Worm (Caenorhabditis elegans) whole organism, early embryonic: Measurements from ENCODE around the gene fbxb-79.
"Not testable (repeated sequence)": the region's sequence is repeated elsewhere in the genome, so short reads cannot be mapped to it uniquely, and the experiment has no call there.

Source experiments
- B0310.2 ChIP-seq: sonication (generic microtip); optimal IDR thresholded peaks from 2 replicates; lab custom pipeline; 2016; ENCODE audit warnings: mild to moderate bottlenecking, missing genetic modification characterization, missing compliant biosample characterization
- F13C5.2 ChIP-seq: sonication (generic microtip); optimal IDR thresholded peaks from 2 replicates; lab custom pipeline; 2017; ENCODE audit warnings: mild to moderate bottlenecking, missing genetic modification characterization, inconsistent platforms, missing compliant biosample characterization
- aly-1 ChIP-seq: sonication (generic microtip); optimal IDR thresholded peaks from 2 replicates; lab custom pipeline; 2016; ENCODE audit warnings: missing genetic modification characterization, missing compliant biosample characterization
- ama-1 ChIP-seq: fragments of 150-350 bp; optimal IDR thresholded peaks from 2 replicates; lab custom pipeline; 2014
- ceh-13 ChIP-seq: fragments of 200-800 bp; sonication (Bioruptor generic); optimal IDR thresholded peaks from 2 replicates; lab custom pipeline; 2018; ENCODE audit warnings: mild to moderate bottlenecking, missing genetic modification characterization, missing compliant biosample characterization
- ceh-36 ChIP-seq: sonication (generic microtip); optimal IDR thresholded peaks from 2 replicates; lab custom pipeline; 2016; ENCODE audit warnings: missing genetic modification characterization, inconsistent platforms, missing compliant biosample characterization
- ets-7 ChIP-seq: sonication (generic microtip); optimal IDR thresholded peaks from 2 replicates; lab custom pipeline; 2016; ENCODE audit warnings: missing genotype, missing genetic modification characterization, missing compliant biosample characterization
- flt-1 ChIP-seq: fragments of 200-800 bp; sonication (Bioruptor generic); IDR thresholded peaks from 2 replicates; pipeline ENCODE4 v1.3.6; 2022; ENCODE audit warnings: missing genetic modification characterization, missing compliant biosample characterization
- hmbx-1 ChIP-seq: sonication (generic microtip); optimal IDR thresholded peaks from 2 replicates; lab custom pipeline; 2016; ENCODE audit warnings: mild to moderate bottlenecking, missing genetic modification characterization, missing compliant biosample characterization
- hmg-4 ChIP-seq: fragments of 200-800 bp; sonication (Bioruptor generic); optimal IDR thresholded peaks from 2 replicates; lab custom pipeline; 2018; ENCODE audit warnings: mild to moderate bottlenecking, missing genetic modification characterization, missing compliant biosample characterization
- hnd-1 ChIP-seq: sonication (generic microtip); optimal IDR thresholded peaks from 2 replicates; lab custom pipeline; 2016; ENCODE audit warnings: missing genetic modification characterization, missing compliant biosample characterization
- pes-1 ChIP-seq: fragments of 200-800 bp; sonication (Bioruptor generic); IDR thresholded peaks from 2 replicates; pipeline ENCODE4 v1.3.6; 2022; ENCODE audit warnings: missing genetic modification reagents, missing genetic modification characterization, missing compliant biosample characterization
- scrt-1 ChIP-seq: fragments of 200-800 bp; sonication (Bioruptor generic); IDR thresholded peaks from 2 replicates; pipeline ENCODE4 v1.3.6; 2022; ENCODE audit warnings: missing genetic modification characterization, missing compliant biosample characterization
- sea-1 ChIP-seq: fragments of 200-800 bp; sonication (Bioruptor generic); conservative IDR thresholded peaks from 2 replicates; pipeline ENCODE4 v1.3.6; 2022; ENCODE audit warnings: missing genetic modification characterization, missing compliant biosample characterization
- tbx-11 ChIP-seq: fragments of 200-800 bp; sonication (Bioruptor generic); IDR thresholded peaks from 2 replicates; pipeline ENCODE4 v1.3.6; 2022; ENCODE audit warnings: missing genetic modification characterization, missing compliant biosample characterization
- tbx-37 ChIP-seq: fragments of 200-800 bp; sonication (Bioruptor generic); conservative IDR thresholded peaks from 2 replicates; pipeline ENCODE4 v1.3.6; 2022; ENCODE audit warnings: missing genetic modification reagents, missing genetic modification characterization, missing compliant biosample characterization
- tra-4 ChIP-seq: sonication (generic microtip); optimal IDR thresholded peaks from 2 replicates; lab custom pipeline; 2017; ENCODE audit warnings: missing genetic modification characterization, missing compliant biosample characterization

fbxb-79 gene

ce11 chrIV:11164831-11165230 is 24.5 kb downstream of the fbxb-79 start, which contains the start of gene C08F8.6:
Gene C08F8.6, minus strand, starts transcription at chrIV:11164931.
- TF ChIP-seq ceh-13 (GFP tag; lab: Kevin White, UChicago) (no peak), hnd-1 (tag; lab: Kevin White, UChicago) (no peak), pes-1 (GFP tag; lab: Robert Waterston, UW) (no peak), hmg-4 (GFP tag; lab: Kevin White, UChicago) (no peak), aly-1 (tag; lab: Kevin White, UChicago) (no peak), scrt-1 (GFP tag; lab: Robert Waterston, UW) (no peak), ets-7 (tag; lab: Kevin White, UChicago) (no peak), ceh-36 (tag; lab: Kevin White, UChicago) (no peak), sea-1 (GFP tag; lab: Robert Waterston, UW) (no peak), flt-1 (no peak), hmbx-1 (no peak), ama-1 (no peak)

DNA sequence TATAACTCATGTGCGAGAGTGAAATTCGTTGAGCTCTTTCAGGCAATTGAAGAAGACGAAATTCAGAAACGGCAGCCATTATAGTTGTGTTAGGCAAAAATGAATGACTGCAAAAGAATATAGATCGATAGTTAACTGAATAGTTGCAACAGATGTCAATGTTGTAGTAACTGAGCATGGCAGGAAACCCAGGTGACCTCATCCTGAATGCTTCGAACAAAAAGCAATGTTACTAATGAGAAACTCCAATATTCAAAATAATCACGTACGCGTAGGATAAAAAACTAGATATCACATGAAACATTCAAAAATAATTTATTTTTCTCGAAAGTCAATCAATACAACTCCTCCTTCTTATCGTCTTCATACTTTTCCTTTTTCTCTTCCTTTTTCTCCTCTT is 26.9 kb downstream of the fbxb-79 start, which contains the start of gene fbxb-9:
Gene fbxb-9 (minus strand): TSS at position 101 of the 400 bp plus-strand sequence.
- no peak for TF ChIP-seq tbx-37 (GFP tag; lab: Robert Waterston, UW)
- TF ChIP-seq flt-1: no peak
- no peak for TF ChIP-seq hmg-4 (GFP tag; lab: Kevin White, UChicago)
- TF ChIP-seq hmbx-1: no peak
- TF ChIP-seq tbx-11 (GFP tag; lab: Robert Waterston, UW): no peak
- no peak for TF ChIP-seq scrt-1 (GFP tag; lab: Robert Waterston, UW)
- TF ChIP-seq sea-1 (GFP tag; lab: Robert Waterston, UW): no peak
- TF ChIP-seq aly-1 (tag; lab: Kevin White, UChicago): no peak
- no peak for TF ChIP-seq tra-4
- TF ChIP-seq hnd-1 (tag; lab: Kevin White, UChicago): no peak

- TF ChIP-seq ceh-13 (GFP tag; lab: Kevin White, UChicago) (no peak), hnd-1 (tag; lab: Kevin White, UChicago) (no peak), aly-1 (tag; lab: Kevin White, UChicago) (no peak), tbx-37 (GFP tag; lab: Robert Waterston, UW) (no peak), flt-1 (no peak), hmg-4 (GFP tag; lab: Kevin White, UChicago) (no peak), hmbx-1 (no peak), B0310.2 (no peak), ceh-36 (tag; lab: Kevin White, UChicago) (no peak), pes-1 (GFP tag; lab: Robert Waterston, UW) (no peak), tra-4 (no peak), F13C5.2 (tag; lab: Kevin White, UChicago) (no peak), scrt-1 (GFP tag; lab: Robert Waterston, UW) (no peak), sea-1 (GFP tag; lab: Robert Waterston, UW) (no peak), ets-7 (tag; lab: Kevin White, UChicago) (no peak), ama-1 (no peak), tbx-11 (GFP tag; lab: Robert Waterston, UW) (no peak)
These were observed 28.6 kb downstream of the fbxb-79 start, which contains the start of gene C08F8.15 for ce11 chrIV:11160707-11161106. Gene C08F8.15, minus strand, starts transcription at chrIV:11160807.

- TF ChIP-seq flt-1 (no peak), ets-7 (tag; lab: Kevin White, UChicago) (no peak)
These were observed 29.4 kb downstream of the fbxb-79 start, which contains the start of gene mboa-4 for ce11 chrIV:11159886-11160285. Gene mboa-4, minus strand, starts transcription at chrIV:11159986.

DNA sequence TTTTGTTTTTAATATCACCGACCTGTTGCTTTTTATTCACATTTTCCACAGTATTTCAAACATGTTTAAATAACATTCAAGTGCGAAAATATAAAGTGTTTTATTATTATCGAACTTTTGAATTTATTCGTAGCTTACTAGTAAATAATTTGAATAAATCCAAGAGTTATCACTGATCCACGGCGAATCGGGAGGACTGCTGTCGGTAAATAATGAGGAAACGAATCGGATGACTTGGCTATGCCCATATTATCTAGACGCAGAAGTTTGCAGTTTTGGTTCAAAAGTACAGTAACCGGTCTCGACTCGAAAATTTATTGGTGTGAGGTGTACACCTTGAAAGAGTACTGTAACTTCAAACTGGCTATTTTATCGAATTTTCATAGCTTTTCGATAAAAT is 32.8 kb downstream of the fbxb-79 start:
- TF ChIP-seq tra-4 (no peak), F13C5.2 (tag; lab: Kevin White, UChicago) (no peak)

ce11 chrIV:11154425-11155114 is 34.7 kb downstream of the fbxb-79 start, which contains the start of gene C08F8.3:
Gene C08F8.3, plus strand, starts transcription at chrIV:11155044.
- TF ChIP-seq hnd-1 (tag; lab: Kevin White, UChicago); ceh-36 (tag; lab: Kevin White, UChicago); flt-1: not testable (repeated sequence)

- TF ChIP-seq ets-7 (tag; lab: Kevin White, UChicago): no peak
These were observed 38.5 kb downstream of the fbxb-79 start, which contains the start of gene C08F8.2 for ce11 chrIV:11150844-11151243. Gene C08F8.2, plus strand, starts transcription at chrIV:11150997.

DNA sequence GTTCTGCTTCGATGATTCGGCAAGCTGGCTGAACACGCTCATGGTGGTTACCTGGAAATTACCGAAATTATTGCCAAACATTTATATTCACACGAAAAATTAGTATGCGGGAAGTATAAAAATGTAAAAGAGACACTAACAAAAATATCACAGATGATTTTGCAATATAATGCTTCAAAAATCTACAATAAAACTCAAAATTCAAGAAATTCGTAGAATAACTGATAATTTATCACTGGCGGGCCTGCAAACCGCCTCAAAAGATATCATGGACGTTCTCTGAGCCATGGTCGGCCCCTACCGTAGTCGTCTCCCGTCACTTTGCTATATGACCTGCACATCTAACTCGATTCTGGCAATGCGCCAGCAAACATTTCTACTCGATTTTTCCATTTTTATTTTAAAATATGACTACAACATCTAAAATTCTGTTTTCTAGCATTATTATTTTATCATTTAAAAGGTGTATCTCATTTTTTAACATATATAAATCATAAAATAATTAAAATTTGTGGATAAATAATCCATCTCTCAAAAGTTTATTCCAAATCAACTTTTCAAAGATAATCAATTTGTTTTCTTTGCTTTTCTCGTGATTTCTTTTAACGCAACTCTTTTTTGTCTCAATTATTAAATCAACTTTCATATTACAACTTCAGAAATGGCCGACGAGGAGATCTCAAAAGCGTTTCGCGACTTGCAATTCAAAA is 39.7 kb downstream of the fbxb-79 start, which contains the start of the genes F01G4.6 and pfd-1:
Gene F01G4.6 (minus strand): TSS at position 51 of the 710 bp plus-strand sequence.
Gene pfd-1 (plus strand): TSS at position 660 of the 710 bp plus-strand sequence.
- TF ChIP-seq hmg-4 (GFP tag; lab: Kevin White, UChicago) (no peak), flt-1 (0 out of 2 replicates have a peak, but pooled peaks have one; percentile 15), sea-1 (GFP tag; lab: Robert Waterston, UW) (no peak), F13C5.2 (tag; lab: Kevin White, UChicago) (peak; percentile 62), hmbx-1 (no peak), B0310.2 (no peak), pes-1 (GFP tag; lab: Robert Waterston, UW) (peak; percentile 50; the same call in 1 of the 2 replicates)
